Fruit fly (Drosophila melanogaster): ENCODE results near the gene agt.
A peak's percentile ranks its signal among the peaks of the same experiment; 100 is the strongest.

agt gene

DNA sequence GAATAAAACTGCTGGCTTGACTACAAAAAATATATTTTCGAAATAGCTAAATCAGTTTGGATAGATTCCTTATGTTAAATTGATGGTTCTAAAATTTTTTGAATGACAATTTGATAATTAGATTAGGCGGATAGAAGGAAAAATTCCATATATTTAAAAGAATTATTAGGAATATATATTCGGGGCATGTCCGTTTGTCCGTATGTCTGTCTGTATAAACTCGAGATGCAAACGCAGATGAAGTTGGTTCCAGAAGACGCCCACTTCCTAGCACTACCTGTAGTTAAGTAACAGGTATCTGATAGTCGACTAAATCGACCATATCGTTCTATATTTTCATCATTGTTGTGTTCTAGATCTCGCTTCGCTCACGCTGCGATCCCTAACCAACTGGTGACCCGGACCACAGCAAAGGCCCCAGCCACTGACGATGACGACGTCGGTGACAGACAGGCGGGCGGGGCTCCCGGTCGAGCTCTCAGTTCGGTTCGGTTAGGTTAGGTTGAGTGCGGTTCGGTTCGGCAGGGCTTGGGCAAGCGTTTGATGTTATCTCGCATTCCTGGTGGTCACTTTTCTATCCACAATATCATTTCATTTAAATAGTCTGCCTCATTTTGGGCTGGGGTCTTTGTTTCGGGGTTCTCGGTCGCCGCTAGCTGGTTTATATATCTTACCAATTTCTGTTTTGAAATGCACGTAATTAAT is 12.6 kb upstream of the agt start (continued):
- TF ChIP-seq nerfin-2 (GFP tag; IDR thresholded peaks at IDR 0.05; ENCODE audit: partially characterized antibody) (peak; percentile 45; the same call in 1 of the 2 replicates), CG17361 (GFP tag; IDR thresholded peaks at IDR 0.05) (peak; percentile 53; the same call in 2 of the 3 replicates), CG9932 (GFP tag; IDR thresholded peaks at IDR 0.05) (no peak), CG11696 (GFP tag; IDR thresholded peaks at IDR 0.05) (no peak), CG9727 (GFP tag; optimal IDR thresholded peaks at IDR 0.05) (peak; percentile 30), ci (GFP tag; IDR thresholded peaks at IDR 0.05) (peak; percentile 50; the same call in 1 of the 3 replicates), CG16813 (GFP tag; IDR thresholded peaks at IDR 0.05; ENCODE audit: partially characterized antibody) (peak; percentile 74), CG17568 (GFP tag; optimal IDR thresholded peaks at IDR 0.05) (no peak)

DNA sequence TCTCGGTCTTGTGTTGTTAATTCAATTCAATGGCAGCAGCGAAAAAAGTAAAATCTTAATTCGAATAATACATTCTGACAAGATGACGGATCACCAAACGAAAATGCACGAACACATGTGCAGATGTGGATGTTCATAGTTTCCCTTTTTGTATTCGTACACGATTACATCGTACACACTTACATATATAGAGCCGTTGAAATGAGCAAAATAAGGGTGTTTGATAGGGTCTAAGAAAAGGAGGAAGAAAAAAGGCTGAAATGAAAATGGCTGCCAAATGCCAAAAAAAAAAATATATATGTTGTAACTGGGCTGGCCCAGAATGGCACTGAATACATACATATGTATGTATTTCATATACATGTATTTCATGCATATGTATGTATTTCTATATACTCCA is 8.3 kb upstream of the agt start:
- TF ChIP-seq dmrt11E (tag; optimal IDR thresholded peaks at IDR 0.05) = no peak
- peak; percentile 55 for TF ChIP-seq pros (GFP tag; optimal IDR thresholded peaks at IDR 0.05)
- no peak for TF ChIP-seq Awh (GFP tag; IDR thresholded peaks at IDR 0.05)
- TF ChIP-seq cg (GFP tag; optimal IDR thresholded peaks at IDR 0.05) = peak; percentile 44
- peak; percentile 60 for TF ChIP-seq Nf-YB (GFP tag; optimal IDR thresholded peaks at IDR 0.05)
- no peak for TF ChIP-seq CG10979 (tag; optimal IDR thresholded peaks at IDR 0.05)
- TF ChIP-seq Fer2 (tag; optimal IDR thresholded peaks at IDR 0.05) = no peak
- TF ChIP-seq sqz (GFP tag; optimal IDR thresholded peaks at IDR 0.05) = peak; percentile 28
- TF ChIP-seq Hr3 (GFP tag; optimal IDR thresholded peaks at IDR 0.05) = no peak
- TF ChIP-seq Nf-YC (tag; optimal IDR thresholded peaks at IDR 0.05) = peak; percentile 24
- no peak for TF ChIP-seq CG3838 (GFP tag; optimal IDR thresholded peaks at IDR 0.05)
- TF ChIP-seq Eip74EF (GFP tag; optimal IDR thresholded peaks at IDR 0.05) = no peak
- TF ChIP-seq Scr (GFP tag; IDR thresholded peaks at IDR 0.05; ENCODE audit: partially characterized antibody) = no peak
- TF ChIP-seq CG32532 (GFP tag; IDR thresholded peaks at IDR 0.05) = no peak

DNA sequence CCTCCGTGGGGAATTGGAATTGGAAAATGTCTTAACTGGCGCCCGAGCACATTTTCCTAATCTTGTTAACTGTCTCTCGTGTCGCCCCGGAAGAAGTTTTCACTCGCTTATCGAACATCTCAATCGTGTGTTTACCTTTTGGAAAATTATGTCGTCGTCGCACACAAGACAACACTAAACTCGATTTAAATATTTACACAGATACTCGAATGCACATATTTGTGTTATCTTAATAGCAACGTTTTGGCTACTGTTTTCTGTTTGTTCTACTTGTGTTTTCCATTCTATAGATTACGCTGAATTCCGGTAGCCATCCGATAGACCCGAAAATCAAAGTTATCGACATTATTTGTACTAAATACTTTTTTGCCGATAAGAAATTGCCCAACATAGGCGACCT is 7.3 kb upstream of the agt start:
- TF ChIP-seq CG11085 (GFP tag; IDR thresholded peaks at IDR 0.05) (no peak), CG4820 (GFP tag; optimal IDR thresholded peaks at IDR 0.05) (peak; percentile 11), ATbp (GFP tag; optimal IDR thresholded peaks at IDR 0.05) (peak; percentile 49), B-H2 (GFP tag; optimal IDR thresholded peaks at IDR 0.05) (no peak), CG3838 (GFP tag; optimal IDR thresholded peaks at IDR 0.05) (no peak), abd-A (tag; optimal IDR thresholded peaks at IDR 0.05) (no peak), CG8089 (GFP tag; optimal IDR thresholded peaks at IDR 0.05) (peak; percentile 49), CG18262 (tag; optimal IDR thresholded peaks at IDR 0.05) (peak; percentile 51), CG9727 (GFP tag; optimal IDR thresholded peaks at IDR 0.05) (peak; percentile 84), NfI (GFP tag; optimal IDR thresholded peaks at IDR 0.05) (no peak), Doc3 (GFP tag; IDR thresholded peaks at IDR 0.05; ENCODE audit: partially characterized antibody) (no peak), Eip74EF (GFP tag; optimal IDR thresholded peaks at IDR 0.05) (no peak), CG3163 (GFP tag; optimal IDR thresholded peaks at IDR 0.05) (no peak), CrebB (tag; optimal IDR thresholded peaks at IDR 0.05) (peak; percentile 1), tin (GFP tag; optimal IDR thresholded peaks at IDR 0.05) (no peak), zfh2 (GFP tag; optimal IDR thresholded peaks at IDR 0.05) (no peak), CG8765 (GFP tag; IDR thresholded peaks at IDR 0.05) (no peak), fd102C (GFP tag; optimal IDR thresholded peaks at IDR 0.05) (peak; percentile 98), Blimp-1 (GFP tag; optimal IDR thresholded peaks at IDR 0.05) (peak; percentile 43), CG18476 (GFP tag; optimal IDR thresholded peaks at IDR 0.05) (no peak), Dad (GFP tag; optimal IDR thresholded peaks at IDR 0.05) (no peak), dysf (GFP tag; IDR thresholded peaks at IDR 0.05) (no peak), Aef1 (GFP tag; IDR thresholded peaks at IDR 0.05) (no peak), CG9932 (GFP tag; IDR thresholded peaks at IDR 0.05) (no peak), Max (GFP tag; optimal IDR thresholded peaks at IDR 0.05) (no peak), CG8478 (optimal IDR thresholded peaks at IDR 0.05) (no peak), CG17186 (GFP tag; optimal IDR thresholded peaks at IDR 0.05) (no peak), CG13287 (GFP tag; IDR thresholded peaks at IDR 0.05; ENCODE audit: partially characterized antibody) (no peak), NK7.1 (GFP tag; optimal IDR thresholded peaks at IDR 0.05) (no peak)

Data from whole organism, embryonic.